Worm (Caenorhabditis elegans) whole organism, young adult: ENCODE results near the gene T04B8.5.
A peak's percentile ranks its signal among the peaks of the same experiment; 100 is the strongest.

Source experiments
- B0261.1 ChIP-seq: sonication (generic microtip); optimal IDR thresholded peaks from 2 replicates; lab custom pipeline; 2016; ENCODE audit warnings: mild to moderate bottlenecking, missing genetic modification characterization, moderate library complexity, missing compliant biosample characterization
- C06A6.2 ChIP-seq: fragments of 200-800 bp; sonication (Bioruptor generic); conservative IDR thresholded peaks from 2 replicates; pipeline ENCODE4 v1.3.6; 2022; ENCODE audit warnings: missing genetic modification characterization, missing compliant biosample characterization
- D2030.7 ChIP-seq: fragments of 200-800 bp; sonication (Bioruptor generic); IDR thresholded peaks from 2 replicates; pipeline ENCODE4 v1.3.6; 2022; ENCODE audit warnings: missing genetic modification reagents, missing genetic modification characterization, missing compliant biosample characterization
- F22D6.2 ChIP-seq: sonication (generic microtip); optimal IDR thresholded peaks from 2 replicates; lab custom pipeline; 2016; ENCODE audit warnings: mild to moderate bottlenecking, missing genetic modification characterization, missing compliant biosample characterization
- F23B12.7 ChIP-seq: sonication (generic microtip); optimal IDR thresholded peaks from 2 replicates; lab custom pipeline; 2017; ENCODE audit warnings: missing genetic modification characterization, mild to moderate bottlenecking, missing compliant biosample characterization, antibody characterized with exemption, moderate library complexity; ENCODE audit not compliant: insufficient read depth
- F37B4.10 ChIP-seq: fragments of 200-800 bp; sonication (Bioruptor generic); IDR thresholded peaks from 2 replicates; pipeline ENCODE4 v1.3.6; 2022; ENCODE audit warnings: missing genetic modification characterization, missing compliant biosample characterization
- F52B5.7 ChIP-seq: sonication (generic microtip); optimal IDR thresholded peaks from 2 replicates; lab custom pipeline; 2016; ENCODE audit warnings: mild to moderate bottlenecking, missing genetic modification characterization, missing compliant biosample characterization
- F55B11.4 ChIP-seq: sonication (generic microtip); optimal IDR thresholded peaks from 2 replicates; lab custom pipeline; 2016; ENCODE audit warnings: missing compliant biosample characterization, missing genetic modification characterization, borderline replicate concordance; ENCODE audit not compliant: insufficient read depth
- T07F8.4 ChIP-seq: sonication (generic microtip); optimal IDR thresholded peaks from 2 replicates; lab custom pipeline; 2016; ENCODE audit warnings: mild to moderate bottlenecking, missing genetic modification characterization, moderate library complexity, missing compliant biosample characterization
- Y53F4B.3 ChIP-seq: fragments of 200-800 bp; sonication (Bioruptor generic); IDR thresholded peaks from 2 replicates; pipeline ENCODE4 v1.3.6; 2022; ENCODE audit warnings: missing genetic modification reagents, missing genetic modification characterization, missing compliant biosample characterization
- Y79H2A.3 ChIP-seq: fragments of 200-800 bp; sonication (Bioruptor generic); conservative IDR thresholded peaks from 2 replicates; pipeline ENCODE4 v1.3.6; 2022; ENCODE audit warnings: missing genetic modification reagents, missing genetic modification characterization, missing compliant biosample characterization
- Y95B8A.8 ChIP-seq: fragments of 200-800 bp; sonication (Bioruptor generic); IDR thresholded peaks from 2 replicates; pipeline ENCODE4 v1.3.6; 2022; ENCODE audit warnings: missing genetic modification reagents, missing genetic modification characterization, missing compliant biosample characterization
- atf-7 ChIP-seq: sonication (generic microtip); optimal IDR thresholded peaks from 2 replicates; lab custom pipeline; 2017; ENCODE audit warnings: mild to moderate bottlenecking, missing genetic modification characterization, missing compliant biosample characterization
- attf-3 ChIP-seq: fragments of 200-800 bp; sonication (Bioruptor generic); conservative IDR thresholded peaks from 2 replicates; pipeline ENCODE4 v1.3.6; 2022; ENCODE audit warnings: missing genetic modification reagents, missing genetic modification characterization, missing compliant biosample characterization
- ccch-3 ChIP-seq: fragments of 200-800 bp; sonication (Bioruptor generic); optimal IDR thresholded peaks from 2 replicates; lab custom pipeline; 2018; ENCODE audit warnings: mild to moderate bottlenecking, missing genetic modification characterization, missing compliant biosample characterization
- cebp-2 ChIP-seq: fragments of 200-800 bp; sonication (Bioruptor generic); IDR thresholded peaks from 2 replicates; pipeline ENCODE4 v1.3.6; 2022; ENCODE audit warnings: missing genetic modification characterization, missing compliant biosample characterization
- ceh-91 ChIP-seq: fragments of 200-800 bp; sonication (Bioruptor generic); IDR thresholded peaks from 2 replicates; pipeline ENCODE4 v1.3.6; 2022; ENCODE audit warnings: missing genetic modification reagents, missing genetic modification characterization, missing compliant biosample characterization
- efl-1 ChIP-seq: fragments of 150-350 bp; optimal IDR thresholded peaks from 2 replicates; lab custom pipeline; 2014; ENCODE audit warnings: missing biosample characterization, missing genetic modification reagents, missing genetic modification characterization
- gei-17 ChIP-seq: fragments of 200-800 bp; sonication (Bioruptor generic); optimal IDR thresholded peaks from 2 replicates; lab custom pipeline; 2018; ENCODE audit warnings: mild to moderate bottlenecking, missing genetic modification characterization, missing compliant biosample characterization
- hmg-1.2 ChIP-seq: fragments of 200-800 bp; sonication (Bioruptor generic); IDR thresholded peaks from 2 replicates; pipeline ENCODE4 v1.3.6; 2022; ENCODE audit warnings: missing genetic modification reagents, missing genetic modification characterization, missing compliant biosample characterization
- hmg-20 ChIP-seq: fragments of 200-800 bp; sonication (Bioruptor generic); IDR thresholded peaks from 2 replicates; pipeline ENCODE4 v1.3.6; 2022; ENCODE audit warnings: missing genetic modification reagents, missing genetic modification characterization, missing compliant biosample characterization
- lsl-1 ChIP-seq: fragments of 200-800 bp; sonication (Bioruptor generic); optimal IDR thresholded peaks from 2 replicates; lab custom pipeline; 2018; ENCODE audit warnings: mild to moderate bottlenecking, missing genetic modification characterization, moderate library complexity, missing compliant biosample characterization
- madf-3 ChIP-seq: fragments of 200-800 bp; sonication (Bioruptor generic); IDR thresholded peaks from 2 replicates; pipeline ENCODE4 v1.3.6; 2022; ENCODE audit warnings: missing genetic modification reagents, missing genetic modification characterization, missing compliant biosample characterization
- madf-8 ChIP-seq: fragments of 200-800 bp; sonication (Bioruptor generic); conservative IDR thresholded peaks from 2 replicates; pipeline ENCODE4 v1.3.6; 2022; ENCODE audit warnings: missing genetic modification reagents, missing genetic modification characterization, missing compliant biosample characterization
- mcd-1 ChIP-seq: fragments of 200-800 bp; sonication (Bioruptor generic); IDR thresholded peaks from 2 replicates; pipeline ENCODE4 v1.3.6; 2022; ENCODE audit warnings: missing genetic modification reagents, missing genetic modification characterization, missing compliant biosample characterization
- mel-28 ChIP-seq: sonication (generic microtip); optimal IDR thresholded peaks from 2 replicates; lab custom pipeline; 2016; ENCODE audit warnings: borderline replicate concordance, mild to moderate bottlenecking, missing genetic modification characterization, missing compliant biosample characterization
- nfya-1 ChIP-seq: sonication (generic microtip); optimal IDR thresholded peaks from 2 replicates; lab custom pipeline; 2017; ENCODE audit warnings: antibody characterized with exemption, missing compliant biosample characterization, missing genetic modification characterization, borderline replicate concordance; ENCODE audit not compliant: insufficient read depth
- rcor-1 ChIP-seq: fragments of 200-800 bp; sonication (Bioruptor generic); IDR thresholded peaks from 2 replicates; pipeline ENCODE4 v1.3.6; 2022; ENCODE audit warnings: missing genetic modification reagents, missing genetic modification characterization, missing compliant biosample characterization
- rec-8 ChIP-seq, 2 experiments: sonication (generic microtip); optimal IDR thresholded peaks; 2 replicates each; lab custom pipeline; 2016; ENCODE audit warnings: mild to moderate bottlenecking in 2 of 2, missing genetic modification characterization in 2 of 2, missing genetic modification reagents in 2 of 2, missing genotype in 2 of 2, missing biosample characterization in 1 of 2, missing compliant biosample characterization in 1 of 2, moderate library complexity in 1 of 2
- repo-1 ChIP-seq: sonication (generic microtip); optimal IDR thresholded peaks from 2 replicates; lab custom pipeline; 2017; ENCODE audit warnings: mild to moderate bottlenecking, missing genetic modification characterization, missing compliant biosample characterization
- sdz-38 ChIP-seq: sonication (generic microtip); optimal IDR thresholded peaks from 2 replicates; lab custom pipeline; 2016; ENCODE audit warnings: missing genotype, missing genetic modification characterization, missing compliant biosample characterization
- snpc-4 ChIP-seq, 5 experiments: fragments of 150-350 bp in 1 of 5; sonication (generic microtip) in 4 of 5; optimal IDR thresholded peaks; 2 replicates each; lab custom pipeline; 2014 to 2018; ENCODE audit warnings: missing genetic modification characterization in 5 of 5, missing biosample characterization in 3 of 5, antibody characterized with exemption in 2 of 5, mild to moderate bottlenecking in 2 of 5, missing compliant biosample characterization in 2 of 5, missing genotype in 2 of 5, moderate library complexity in 2 of 5, missing genetic modification reagents in 1 of 5
- somi-1 ChIP-seq: fragments of 200-800 bp; sonication (Bioruptor generic); optimal IDR thresholded peaks from 2 replicates; lab custom pipeline; 2018; ENCODE audit warnings: mild to moderate bottlenecking, missing genetic modification characterization, missing compliant biosample characterization
- sptf-2 ChIP-seq: fragments of 200-800 bp; sonication (Bioruptor generic); optimal IDR thresholded peaks from 2 replicates; lab custom pipeline; 2018; ENCODE audit warnings: mild to moderate bottlenecking, missing genetic modification characterization, missing compliant biosample characterization
- tbp1 ChIP-seq: fragments of 200-800 bp; sonication (Bioruptor generic); optimal IDR thresholded peaks from 2 replicates; lab custom pipeline; 2018; ENCODE audit warnings: mild to moderate bottlenecking, missing genetic modification characterization, missing compliant biosample characterization
- unc-62 ChIP-seq: fragments of 150-350 bp; optimal IDR thresholded peaks from 2 replicates; lab custom pipeline; 2014; ENCODE audit warnings: missing biosample characterization, missing genetic modification reagents, missing genetic modification characterization
- zfh-2 ChIP-seq: fragments of 200-800 bp; sonication (Bioruptor generic); conservative IDR thresholded peaks from 2 replicates; pipeline ENCODE4 v1.3.6; 2022; ENCODE audit warnings: missing genetic modification reagents, missing genetic modification characterization, missing compliant biosample characterization
- ztf-18 ChIP-seq: sonication (generic microtip); optimal IDR thresholded peaks from 2 replicates; lab custom pipeline; 2016; ENCODE audit warnings: missing genotype, mild to moderate bottlenecking, missing genetic modification characterization, missing compliant biosample characterization

The T04B8.5 gene

ce11 chrII:661696-662095, 37.4 kb upstream of the T04B8.5 start, which contains the start of gene sri-45:
Gene sri-45 (minus strand): TSS chrII:661796.
- no peak for TF ChIP-seq T07F8.4
- TF ChIP-seq sptf-2 (GFP tag; lab: Kevin White, UChicago) = no peak
- TF ChIP-seq F37B4.10 (GFP tag; lab: Robert Waterston, UW) = no peak
- TF ChIP-seq Y53F4B.3 = no peak
- no peak for TF ChIP-seq nfya-1 (tag; lab: Kevin White, UChicago)

ce11 chrII:658369-658768, 34.0 kb upstream of the T04B8.5 start, which contains the start of gene sdz-24:
Gene sdz-24 (plus strand): TSS chrII:658669.
- TF ChIP-seq tbp1 (GFP tag; lab: Kevin White, UChicago) = no peak
- TF ChIP-seq gei-17 = no peak
- TF ChIP-seq hmg-20 (GFP tag; lab: Robert Waterston, UW) = no peak
- no peak for TF ChIP-seq lsl-1 (GFP tag; lab: Kevin White, UChicago)
- TF ChIP-seq efl-1 (GFP tag; lab: Kevin White, UChicago) = no peak
- TF ChIP-seq rec-8 (tag; optimal IDR thresholded peaks at IDR 0.05; lab: Kevin White, UChicago) = no peak
- no peak for TF ChIP-seq B0261.1 (tag; lab: Kevin White, UChicago)

- TF ChIP-seq rec-8 (tag; optimal IDR thresholded peaks at IDR 0.05; lab: Kevin White, UChicago) = no peak
These were observed 27.0 kb upstream of the T04B8.5 start for ce11 chrII:651324-651723.

- TF ChIP-seq mel-28 (no peak), F23B12.7 (peak; percentile 33), atf-7 (no peak), attf-3 (no peak), mcd-1 (GFP tag; lab: Robert Waterston, UW) (peak; percentile 54; the same call in 1 of the 2 replicates), ceh-91 (GFP tag; lab: Robert Waterston, UW) (no peak), F22D6.2 (no peak), madf-3 (no peak), sdz-38 (tag; lab: Kevin White, UChicago) (no peak), madf-8 (GFP tag; lab: Robert Waterston, UW) (no peak), B0261.1 (tag; lab: Kevin White, UChicago) (no peak), lsl-1 (GFP tag; lab: Kevin White, UChicago) (peak; percentile 4), unc-62 (GFP tag; lab: Kevin White, UChicago) (no peak), hmg-1.2 (GFP tag; lab: Robert Waterston, UW) (0 out of 2 replicates have a peak, but pooled peaks have one; percentile 18), ztf-18 (peak; percentile 92), F52B5.7 (tag; lab: Kevin White, UChicago) (no peak), zfh-2 (GFP tag; lab: Robert Waterston, UW) (no peak), snpc-4 (GFP tag; optimal IDR thresholded peaks at IDR 0.05; lab: Kevin White, UChicago) (no peak), snpc-4 (tag; optimal IDR thresholded peaks at IDR 0.05; lab: Kevin White, UChicago) (no peak), somi-1 (GFP tag; lab: Kevin White, UChicago) (no peak), Y95B8A.8 (GFP tag; lab: Robert Waterston, UW) (no peak), rcor-1 (no peak), D2030.7 (GFP tag; lab: Robert Waterston, UW) (no peak), C06A6.2 (GFP tag; lab: Robert Waterston, UW) (no peak), repo-1 (tag; lab: Kevin White, UChicago) (no peak), ccch-3 (GFP tag; lab: Kevin White, UChicago) (no peak), cebp-2 (GFP tag; lab: Robert Waterston, UW) (no peak), Y79H2A.3 (GFP tag; lab: Robert Waterston, UW) (no peak), F55B11.4 (tag; lab: Kevin White, UChicago) (no peak), gei-17 (no peak)
- TF ChIP-seq, all 124 proteins: peak for 5
These were observed 26.1 kb upstream of the T04B8.5 start, which contains the start of the genes K07E8.7 and frpr-14 for ce11 chrII:650321-651005. Gene K07E8.7 (minus strand): TSS chrII:650367. Gene frpr-14 (plus strand): TSS chrII:650955.
